Worm (Caenorhabditis elegans) whole organism, mixed stage, embryonic: Measurements from ENCODE around the gene Y97E10AR.4.

Experiments
- bed-3 ChIP-seq: fragments of 200-800 bp; sonication (Bioruptor generic); optimal IDR thresholded peaks from 3 replicates; lab custom pipeline; 2018; ENCODE audit warnings: mild to moderate bottlenecking, missing genetic modification characterization, moderate library complexity, missing compliant biosample characterization
- elt-3 ChIP-seq: fragments of 150-350 bp; optimal IDR thresholded peaks from 2 replicates; lab custom pipeline; 2014; ENCODE audit warnings: missing biosample characterization, missing genetic modification characterization
- lin-32 ChIP-seq: fragments of 200-800 bp; sonication (Bioruptor generic); optimal IDR thresholded peaks from 2 replicates; lab custom pipeline; 2018; ENCODE audit warnings: mild to moderate bottlenecking, missing genetic modification characterization, missing compliant biosample characterization
- mep-1 ChIP-seq: fragments of 150-350 bp; optimal IDR thresholded peaks from 2 replicates; lab custom pipeline; 2017; ENCODE audit warnings: missing biosample characterization, missing genetic modification reagents, missing genetic modification characterization, inconsistent platforms
- nhr-28 ChIP-seq: fragments of 150-350 bp; optimal IDR thresholded peaks from 2 replicates; lab custom pipeline; 2014; ENCODE audit warnings: missing biosample characterization, missing genetic modification characterization
- nhr-76 ChIP-seq: sonication (generic microtip); optimal IDR thresholded peaks from 2 replicates; lab custom pipeline; 2017; ENCODE audit warnings: missing biosample characterization, missing genetic modification characterization

- TF ChIP-seq nhr-76 (tag; lab: Kevin White, UChicago), result no peak
- no peak for TF ChIP-seq nhr-28
- no peak for TF ChIP-seq bed-3 (GFP tag; lab: Kevin White, UChicago)
- TF ChIP-seq mep-1 (tag; lab: Kevin White, UChicago), result no peak
- TF ChIP-seq elt-3 (tag; lab: Kevin White, UChicago), result no peak
- TF ChIP-seq lin-32 (GFP tag; lab: Kevin White, UChicago), result no peak
Measured at ce11 chrV:8007460-8008292, 2.4 kb downstream of the Y97E10AR.4 start, which contains the start of gene Y97E10AR.3.
